Fruit fly (Drosophila melanogaster): ENCODE results near the gene Ziz.

DNA sequence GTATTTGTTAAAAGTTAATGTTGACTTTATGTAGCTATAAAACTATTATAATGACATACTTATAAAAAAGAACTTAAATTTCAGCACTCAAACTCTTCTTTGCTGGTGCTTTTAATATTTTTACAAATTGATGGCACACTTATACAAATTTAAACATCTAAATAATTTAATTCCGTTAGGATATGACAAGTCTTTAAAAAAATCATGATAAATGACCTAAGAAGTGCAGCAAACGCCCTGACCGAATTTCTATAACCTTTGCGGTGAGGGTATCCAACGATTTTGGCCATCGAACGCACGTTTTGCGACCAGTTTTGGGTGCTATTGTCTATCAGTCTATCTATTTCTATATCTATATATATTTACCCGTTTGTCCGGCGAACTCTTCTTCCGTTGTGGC lies 53.2 kb downstream of the Ziz start:
- no peak for TF ChIP-seq ewg (GFP tag; optimal IDR thresholded peaks at IDR 0.05)
- no peak for TF ChIP-seq Spps (tag; optimal IDR thresholded peaks at IDR 0.05)
- no peak for TF ChIP-seq CG17361 (GFP tag; IDR thresholded peaks at IDR 0.05)
- TF ChIP-seq rib (GFP tag; IDR thresholded peaks at IDR 0.05) = no peak
- TF ChIP-seq wek (GFP tag; optimal IDR thresholded peaks at IDR 0.05) = no peak
- TF ChIP-seq CG1832 (GFP tag; optimal IDR thresholded peaks at IDR 0.05) = no peak
- no peak for TF ChIP-seq CG12299 (tag; optimal IDR thresholded peaks at IDR 0.05)
- TF ChIP-seq eyg (GFP tag; optimal IDR thresholded peaks at IDR 0.05) = no peak
- no peak for TF ChIP-seq tll (GFP tag; optimal IDR thresholded peaks at IDR 0.05)
- no peak for TF ChIP-seq jigr1 (GFP tag; IDR thresholded peaks at IDR 0.05)
- TF ChIP-seq CG10267 (tag; optimal IDR thresholded peaks at IDR 0.05) = no peak
- peak; percentile 15 for TF ChIP-seq Sox102F (GFP tag; optimal IDR thresholded peaks at IDR 0.05)

All from whole organism, embryonic.